Worm (Caenorhabditis elegans): ENCODE results near the gene C03C10.5.

DNA sequence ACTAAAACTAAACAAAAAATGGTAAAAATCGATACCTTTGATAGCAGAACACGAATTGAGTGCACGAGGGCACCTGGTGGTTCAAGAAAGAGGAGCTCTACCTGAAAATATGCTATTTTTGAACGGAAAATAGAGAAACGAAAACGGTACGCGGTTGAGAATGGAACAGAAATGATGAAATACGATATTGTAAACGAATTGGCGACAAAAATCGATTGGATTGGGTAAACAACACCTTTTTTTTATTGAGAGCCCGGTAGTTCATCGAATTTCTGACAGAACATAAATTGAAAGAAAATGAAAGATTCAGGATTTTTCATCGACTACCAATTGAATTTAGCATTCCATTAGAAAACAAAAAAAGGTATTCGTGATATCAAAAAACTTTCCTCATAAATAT lies 5.4 kb downstream of the C03C10.5 start, which contains the start of gene kin-19:
- TF ChIP-seq nhr-28 (tag; optimal IDR thresholded peaks at IDR 0.05) (no peak), nhr-25 (tag; optimal IDR thresholded peaks at IDR 0.05; ENCODE audit: borderline replicate concordance, insufficient read depth) (no peak), unc-130 (GFP tag; optimal IDR thresholded peaks at IDR 0.05) (no peak), fos-1 (tag; optimal IDR thresholded peaks at IDR 0.05) (no peak), zfp-3 (GFP tag; conservative IDR thresholded peaks at IDR 0.05) (no peak), aly-2 (tag; optimal IDR thresholded peaks at IDR 0.05) (no peak), madf-5 (GFP tag; IDR thresholded peaks at IDR 0.05) (no peak), pha-4 (GFP tag; IDR thresholded peaks at IDR 0.05) (no peak), pha-4 (tag; optimal IDR thresholded peaks at IDR 0.05) (no peak), lin-38 (GFP tag; IDR thresholded peaks at IDR 0.05) (no peak), ceh-20 (GFP tag; IDR thresholded peaks at IDR 0.05) (no peak), egl-27 (tag; optimal IDR thresholded peaks at IDR 0.05) (no peak)

Measured in whole organism, L4 larva.